Fruit fly (Drosophila melanogaster) whole organism, embryonic: ENCODE results near the gene Cypl.
A peak's percentile ranks its signal among the peaks of the same experiment; 100 is the strongest.

ENCODE experiments used
- ATbp ChIP-seq: fragments of 200-800 bp; sonication (Bioruptor generic); optimal IDR thresholded peaks from 2 replicates; lab custom pipeline; 2017; ENCODE audit warnings: missing biosample characterization, mild to moderate bottlenecking, missing genetic modification characterization, missing genetic modification reagents
- Adf1 ChIP-seq: fragments of 200-800 bp; sonication (Bioruptor generic); IDR thresholded peaks from 2 replicates; pipeline ENCODE4 v1.3.6; 2022; ENCODE audit warnings: missing biosample characterization, missing genetic modification characterization
- Atf3 ChIP-seq: fragments of 200-800 bp; sonication (Bioruptor generic); optimal IDR thresholded peaks from 3 replicates; lab custom pipeline; 2016; ENCODE audit warnings: missing biosample characterization, missing genetic modification characterization
- B-H1 ChIP-seq: fragments of 200-800 bp; sonication (Bioruptor generic); IDR thresholded peaks from 3 replicates; pipeline ENCODE4 v1.3.6; 2022; ENCODE audit warnings: missing biosample characterization, missing genetic modification characterization
- Bteb2 ChIP-seq: fragments of 200-800 bp; sonication (Bioruptor generic); optimal IDR thresholded peaks from 2 replicates; lab custom pipeline; 2016; ENCODE audit warnings: missing biosample characterization, missing genetic modification characterization
- CG10979 ChIP-seq: fragments of 200-800 bp; sonication (Bioruptor generic); optimal IDR thresholded peaks from 2 replicates; lab custom pipeline; 2018; ENCODE audit warnings: missing biosample characterization, mild to moderate bottlenecking, missing genetic modification characterization, moderate library complexity
- CG12071 ChIP-seq: fragments of 200-800 bp; sonication (Bioruptor generic); optimal IDR thresholded peaks from 3 replicates; lab custom pipeline; 2018; ENCODE audit warnings: missing biosample characterization, mild to moderate bottlenecking, missing genetic modification characterization
- CG12942 ChIP-seq: fragments of 200-800 bp; sonication (Bioruptor generic); optimal IDR thresholded peaks from 3 replicates; lab custom pipeline; 2016; ENCODE audit warnings: missing biosample characterization, missing genetic modification characterization
- CG13296 ChIP-seq: fragments of 200-800 bp; sonication (Bioruptor generic); optimal IDR thresholded peaks from 3 replicates; lab custom pipeline; 2018; ENCODE audit warnings: missing biosample characterization, mild to moderate bottlenecking, missing genetic modification characterization
- CG14860 ChIP-seq: fragments of 200-800 bp; sonication (Bioruptor generic); IDR thresholded peaks from 3 replicates; pipeline ENCODE4 v1.3.6; 2022; ENCODE audit warnings: missing biosample characterization, missing genetic modification characterization; ENCODE audit not compliant: partially characterized antibody
- CG17328 ChIP-seq: fragments of 200-800 bp; sonication (Bioruptor generic); IDR thresholded peaks from 2 replicates; pipeline ENCODE4 v1.3.6; 2022; ENCODE audit warnings: missing biosample characterization, missing genetic modification characterization
- CG17912 ChIP-seq: fragments of 200-800 bp; sonication (Bioruptor generic); optimal IDR thresholded peaks from 2 replicates; lab custom pipeline; 2018; ENCODE audit warnings: missing biosample characterization, mild to moderate bottlenecking, missing genetic modification characterization
- CG18764 ChIP-seq: fragments of 200-800 bp; sonication (Bioruptor generic); optimal IDR thresholded peaks from 3 replicates; lab custom pipeline; 2016; ENCODE audit warnings: missing biosample characterization, missing genetic modification characterization
- CG31224 ChIP-seq: fragments of 200-800 bp; sonication (Bioruptor generic); IDR thresholded peaks from 2 replicates; pipeline ENCODE4 v1.3.6; 2022; ENCODE audit warnings: missing biosample characterization, missing genetic modification characterization
- CG32532 ChIP-seq: fragments of 200-800 bp; sonication (Bioruptor generic); IDR thresholded peaks from 2 replicates; pipeline ENCODE4 v1.3.6; 2022; ENCODE audit warnings: missing biosample characterization, missing genetic modification characterization
- CG32767 ChIP-seq: fragments of 200-800 bp; sonication (Bioruptor generic); IDR thresholded peaks from 2 replicates; pipeline ENCODE4 v1.3.6; 2022; ENCODE audit warnings: missing biosample characterization, missing genetic modification characterization
- CG3726 ChIP-seq: fragments of 200-800 bp; sonication (Bioruptor generic); IDR thresholded peaks from 3 replicates; pipeline ENCODE4, ENCODE4 v1.3.6; 2022; ENCODE audit warnings: missing biosample characterization, missing genetic modification characterization
- CG42726 ChIP-seq: fragments of 200-800 bp; sonication (Bioruptor generic); IDR thresholded peaks from 2 replicates; pipeline ENCODE4 v1.3.6; 2022; ENCODE audit warnings: missing biosample characterization, missing genetic modification characterization; ENCODE audit not compliant: partially characterized antibody
- CG4820 ChIP-seq: fragments of 200-800 bp; sonication (Bioruptor generic); optimal IDR thresholded peaks from 3 replicates; lab custom pipeline; 2016; ENCODE audit warnings: missing biosample characterization, missing genetic modification characterization
- CG7271 ChIP-seq: fragments of 200-800 bp; sonication (Bioruptor generic); optimal IDR thresholded peaks from 2 replicates; lab custom pipeline; 2018; ENCODE audit warnings: missing biosample characterization, mild to moderate bottlenecking, missing genetic modification characterization, moderate library complexity
- CG7839 ChIP-seq: fragments of 200-800 bp; sonication (Bioruptor generic); optimal IDR thresholded peaks from 3 replicates; lab custom pipeline; 2018; ENCODE audit warnings: missing biosample characterization, mild to moderate bottlenecking, missing genetic modification characterization, moderate library complexity
- CG8281 ChIP-seq: fragments of 200-800 bp; sonication (Bioruptor generic); optimal IDR thresholded peaks from 2 replicates; lab custom pipeline; 2018; ENCODE audit warnings: missing biosample characterization, mild to moderate bottlenecking, missing genetic modification characterization, moderate library complexity
- CG9727 ChIP-seq: fragments of 200-800 bp; sonication (Bioruptor generic); optimal IDR thresholded peaks from 3 replicates; lab custom pipeline; 2017; ENCODE audit warnings: missing biosample characterization, mild to moderate bottlenecking, missing genetic modification characterization
- CG9817 ChIP-seq: fragments of 200-800 bp; sonication (Bioruptor generic); optimal IDR thresholded peaks from 2 replicates; lab custom pipeline; 2018; ENCODE audit warnings: missing biosample characterization, mild to moderate bottlenecking, missing genetic modification characterization, moderate library complexity
- CHES-1-like ChIP-seq: fragments of 200-800 bp; sonication (Bioruptor generic); optimal IDR thresholded peaks from 2 replicates; lab custom pipeline; 2016; ENCODE audit warnings: missing biosample characterization, missing genetic modification characterization
- CTCF ChIP-seq: fragments of 200-800 bp; sonication (Bioruptor generic); optimal IDR thresholded peaks from 2 replicates; lab custom pipeline; 2017; ENCODE audit warnings: missing biosample characterization, mild to moderate bottlenecking, missing genetic modification characterization, moderate library complexity
- D19B ChIP-seq: fragments of 200-800 bp; sonication (Bioruptor generic); optimal IDR thresholded peaks from 2 replicates; lab custom pipeline; 2017; ENCODE audit warnings: missing biosample characterization, mild to moderate bottlenecking, missing genetic modification characterization
- Dip3 ChIP-seq: fragments of 200-800 bp; sonication (Bioruptor generic); optimal IDR thresholded peaks from 3 replicates; lab custom pipeline; 2016; ENCODE audit warnings: missing biosample characterization, missing genetic modification characterization
- Fer1 ChIP-seq: fragments of 200-800 bp; sonication (Bioruptor generic); optimal IDR thresholded peaks from 2 replicates; lab custom pipeline; 2017; ENCODE audit warnings: missing biosample characterization, mild to moderate bottlenecking, missing genetic modification characterization
- Hmr ChIP-seq: fragments of 200-800 bp; sonication (Bioruptor generic); optimal IDR thresholded peaks from 3 replicates; lab custom pipeline; 2017; ENCODE audit warnings: mild to moderate bottlenecking, missing biosample characterization, missing genetic modification reagents, missing genetic modification characterization
- Med ChIP-seq: fragments of 200-800 bp; sonication (Bioruptor generic); peaks from one replicate; lab custom pipeline; 2016; ENCODE audit warnings: missing biosample characterization, missing genetic modification characterization, mild to moderate bottlenecking, inconsistent platforms, moderate library complexity
- Sox102F ChIP-seq: fragments of 200-800 bp; sonication (Bioruptor generic); optimal IDR thresholded peaks from 2 replicates; lab custom pipeline; 2018; ENCODE audit warnings: missing biosample characterization, mild to moderate bottlenecking, missing genetic modification characterization, moderate library complexity
- Ssrp ChIP-seq: fragments of 200-800 bp; sonication (Bioruptor generic); optimal IDR thresholded peaks from 2 replicates; lab custom pipeline; 2018; ENCODE audit warnings: missing biosample characterization, mild to moderate bottlenecking, missing genetic modification characterization, moderate library complexity
- Usf ChIP-seq: fragments of 200-800 bp; sonication (Bioruptor generic); optimal IDR thresholded peaks from 2 replicates; lab custom pipeline; 2017; ENCODE audit warnings: missing genotype, missing biosample characterization, missing genetic modification characterization
- al ChIP-seq: fragments of 200-800 bp; sonication (Bioruptor generic); IDR thresholded peaks from 2 replicates; pipeline ENCODE4 v1.3.6; 2022; ENCODE audit warnings: missing biosample characterization, missing genetic modification characterization
- bowl ChIP-seq: fragments of 200-800 bp; sonication (Bioruptor generic); IDR thresholded peaks from 2 replicates; pipeline ENCODE4 v1.3.6; 2022; ENCODE audit warnings: missing biosample characterization, missing genetic modification characterization
- dan ChIP-seq: fragments of 200-800 bp; sonication (Bioruptor generic); IDR thresholded peaks from 2 replicates; pipeline ENCODE4 v1.3.6; 2022; ENCODE audit warnings: missing biosample characterization, missing genetic modification characterization
- dm ChIP-seq: fragments of 200-800 bp; sonication (Bioruptor generic); optimal IDR thresholded peaks from 3 replicates; lab custom pipeline; 2016; ENCODE audit warnings: missing biosample characterization, missing genetic modification characterization
- exex ChIP-seq: fragments of 200-800 bp; sonication (Bioruptor generic); optimal IDR thresholded peaks from 4 replicates; lab custom pipeline; 2018; ENCODE audit warnings: missing biosample characterization, mild to moderate bottlenecking, missing genetic modification characterization, moderate library complexity
- fd96Cb ChIP-seq: fragments of 200-800 bp; sonication (Bioruptor generic); optimal IDR thresholded peaks from 2 replicates; lab custom pipeline; 2018; ENCODE audit warnings: missing biosample characterization, mild to moderate bottlenecking, missing genetic modification characterization, moderate library complexity
- gro ChIP-seq: fragments of 200-800 bp; sonication (Bioruptor generic); optimal IDR thresholded peaks from 2 replicates; lab custom pipeline; 2016; ENCODE audit warnings: missing biosample characterization, missing genetic modification characterization
- her ChIP-seq: fragments of 200-800 bp; sonication (Bioruptor generic); optimal IDR thresholded peaks from 2 replicates; lab custom pipeline; 2016; ENCODE audit warnings: missing biosample characterization, missing genetic modification characterization
- lmd ChIP-seq: fragments of 200-800 bp; sonication (Bioruptor generic); IDR thresholded peaks from 2 replicates; pipeline ENCODE4 v1.3.6; 2022; ENCODE audit warnings: missing biosample characterization, missing genetic modification characterization
- pan ChIP-seq, 4 experiments: fragments of >200 bp in 3 of 4; fragments of 200-800 bp in 1 of 4; sonication (Bioruptor generic) in 1 of 4; optimal IDR thresholded peaks in 3 of 4; IDR thresholded peaks in 1 of 4; 2 replicates each; pipeline versions ENCODE4 v1.3.6 to Lab custom; 2017 to 2022; ENCODE audit warnings: missing biosample characterization in 2 of 4, missing genetic modification characterization in 2 of 4, mixed read lengths in 1 of 4
- pzg ChIP-seq: fragments of 200-800 bp; sonication (Bioruptor generic); optimal IDR thresholded peaks from 3 replicates; lab custom pipeline; 2018; ENCODE audit warnings: missing biosample characterization, mild to moderate bottlenecking, missing genetic modification characterization, moderate library complexity
- seq ChIP-seq: fragments of 200-800 bp; sonication (Bioruptor generic); IDR thresholded peaks from 2 replicates; pipeline ENCODE4 v1.3.6; 2022; ENCODE audit warnings: missing biosample characterization, missing genetic modification characterization
- sr ChIP-seq: fragments of 200-800 bp; sonication (Bioruptor generic); IDR thresholded peaks from 3 replicates; pipeline ENCODE4 v1.3.6; 2022; ENCODE audit warnings: missing biosample characterization, missing genetic modification characterization
- ssp ChIP-seq: fragments of 200-800 bp; sonication (Bioruptor generic); IDR thresholded peaks from 2 replicates; pipeline ENCODE4 v1.3.6; 2022; ENCODE audit warnings: missing biosample characterization, missing genetic modification characterization
- stc ChIP-seq: fragments of 200-800 bp; sonication (Bioruptor generic); IDR thresholded peaks from 2 replicates; pipeline ENCODE4 v1.3.6; 2022; ENCODE audit warnings: missing biosample characterization, missing genetic modification characterization

Gene Cypl

dm6 chr3L:563002-563627 is 20.4 kb upstream of the Cypl start (continued):
- peak; percentile 41 for TF ChIP-seq CTCF (GFP tag; lab: Kevin White, UChicago)
- TF ChIP-seq CG3726 (GFP tag; lab: Robert Waterston, UW): 0 out of 3 replicates have a peak, but pooled peaks have one; percentile 69
- TF ChIP-seq seq (GFP tag; lab: Robert Waterston, UW): peak; percentile 63; the same call in 1 of the 2 replicates
- TF ChIP-seq CG14860 (GFP tag; lab: Robert Waterston, UW): no peak
- no peak for TF ChIP-seq CG32767 (GFP tag; lab: Robert Waterston, UW)
- peak; percentile 43 for TF ChIP-seq Hmr (GFP tag; lab: Kevin White, UChicago)
- no peak for TF ChIP-seq CG7271
- peak; percentile 70 for TF ChIP-seq lmd (GFP tag; lab: Robert Waterston, UW)
- peak; percentile 13 for TF ChIP-seq CG8281 (tag; lab: Kevin White, UChicago)
- peak; percentile 29 for TF ChIP-seq D19B (GFP tag; lab: Kevin White, UChicago)
- peak; percentile 67 for TF ChIP-seq CG7839 (tag; lab: Kevin White, UChicago)
- TF ChIP-seq Atf3: no peak
- peak; percentile 48 for TF ChIP-seq CG12942 (GFP tag; lab: Kevin White, UChicago)
- peak; percentile 69 for TF ChIP-seq CG12071 (GFP tag; lab: Kevin White, UChicago)
- TF ChIP-seq sr (GFP tag; lab: Robert Waterston, UW): peak; percentile 40; the same call in 1 of the 3 replicates
- TF ChIP-seq Sox102F (GFP tag; lab: Kevin White, UChicago): peak; percentile 82
- peak; percentile 33; the same call in 1 of the 2 replicates for TF ChIP-seq ssp
- TF ChIP-seq al: 0 out of 2 replicates have a peak, but pooled peaks have one; percentile 25
- peak; percentile 76 for TF ChIP-seq ATbp
- TF ChIP-seq Dip3: no peak
- TF ChIP-seq her: peak; percentile 16
- peak; percentile 81 for TF ChIP-seq CG17328 (GFP tag; lab: Robert Waterston, UW)
- 0 out of 2 replicates have a peak, but pooled peaks have one; percentile 21 for TF ChIP-seq dan
- TF ChIP-seq CHES-1-like (GFP tag; lab: Kevin White, UChicago): no peak
- TF ChIP-seq Adf1 (GFP tag; lab: Robert Waterston, UW): no peak
- peak; percentile 52 for TF ChIP-seq CG13296 (GFP tag; lab: Kevin White, UChicago)
- TF ChIP-seq CG31224 (GFP tag; lab: Robert Waterston, UW): peak; percentile 43; the same call in 1 of the 2 replicates
- TF ChIP-seq CG9727 (GFP tag; lab: Kevin White, UChicago): peak; percentile 63
- peak; percentile 69 for TF ChIP-seq CG10979 (tag; lab: Kevin White, UChicago)
- TF ChIP-seq bowl (GFP tag; lab: Robert Waterston, UW): 0 out of 2 replicates have a peak, but pooled peaks have one; percentile 34
- peak; percentile 19 for TF ChIP-seq gro (GFP tag; lab: Kevin White, UChicago)
- peak; percentile 0 for TF ChIP-seq dm (GFP tag; lab: Kevin White, UChicago)
- TF ChIP-seq pzg (GFP tag; lab: Kevin White, UChicago): no peak
- peak; percentile 7 for TF ChIP-seq Bteb2
- no peak for TF ChIP-seq pan (optimal IDR thresholded peaks at IDR 0.05; lab: Kevin White, UChicago)
- TF ChIP-seq pan (GFP tag; optimal IDR thresholded peaks at IDR 0.05 in 1 of 2, IDR thresholded peaks at IDR 0.05 in 1 of 2): peak in 1 of 2 experiments; percentile 78
- peak; percentile 95 for TF ChIP-seq Med (GFP tag; lab: Kevin White, UChicago)
- TF ChIP-seq stc (GFP tag; lab: Robert Waterston, UW): peak; percentile 74
- TF ChIP-seq CG9817 (tag; lab: Kevin White, UChicago): peak; percentile 22
- TF ChIP-seq Usf: no peak
- TF ChIP-seq CG4820: peak; percentile 31
- no peak for TF ChIP-seq CG17912 (GFP tag; lab: Kevin White, UChicago)
- peak; percentile 1 for TF ChIP-seq exex
- TF ChIP-seq fd96Cb: peak; percentile 66
- TF ChIP-seq CG42726 (GFP tag; lab: Robert Waterston, UW): no peak
- TF ChIP-seq CG32532 (GFP tag; lab: Robert Waterston, UW): peak; percentile 76
- peak; percentile 44; the same call in 1 of the 3 replicates for TF ChIP-seq B-H1
- peak; percentile 50 for TF ChIP-seq CG18764 (GFP tag; lab: Kevin White, UChicago)
- TF ChIP-seq Ssrp: peak; percentile 39
- TF ChIP-seq Fer1: peak; percentile 71
